Worm (Caenorhabditis elegans) whole organism, L3 larva: ENCODE data around the gene srh-264.

Experiments
- R02D3.7 ChIP-seq: fragments of 150-350 bp; optimal IDR thresholded peaks from 2 replicates; lab custom pipeline; 2014; ENCODE audit warnings: missing biosample characterization, missing genetic modification characterization
- ZK546.5 ChIP-seq: sonication (generic microtip); optimal IDR thresholded peaks from 2 replicates; lab custom pipeline; 2017; ENCODE audit warnings: missing biosample characterization, missing genetic modification characterization
- ama-1 ChIP-seq: fragments of 150-350 bp; optimal IDR thresholded peaks from 2 replicates; lab custom pipeline; 2018
- ceh-16 ChIP-seq: sonication (generic microtip); optimal IDR thresholded peaks from 2 replicates; lab custom pipeline; 2017; ENCODE audit warnings: missing biosample characterization, missing genetic modification characterization
- ceh-28 ChIP-seq: fragments of 150-350 bp; optimal IDR thresholded peaks from 2 replicates; lab custom pipeline; 2014; ENCODE audit warnings: missing biosample characterization, missing genetic modification reagents, missing genetic modification characterization
- ceh-82 ChIP-seq: fragments of 150-350 bp; optimal IDR thresholded peaks from 2 replicates; lab custom pipeline; 2014; ENCODE audit warnings: missing biosample characterization, missing genetic modification characterization
- ceh-9 ChIP-seq: sonication (generic microtip); optimal IDR thresholded peaks from 2 replicates; lab custom pipeline; 2018; ENCODE audit warnings: missing biosample characterization, missing genetic modification characterization
- egl-27 ChIP-seq: sonication (generic microtip); optimal IDR thresholded peaks from 4 replicates; lab custom pipeline; 2017; ENCODE audit warnings: missing biosample characterization, missing genetic modification reagents, missing genetic modification characterization
- egl-5 ChIP-seq: fragments of 150-350 bp; optimal IDR thresholded peaks from 2 replicates; lab custom pipeline; 2017; ENCODE audit warnings: missing biosample characterization, missing genetic modification reagents, missing genetic modification characterization, inconsistent platforms
- elt-1 ChIP-seq: fragments of 150-350 bp; optimal IDR thresholded peaks from 2 replicates; lab custom pipeline; 2014; ENCODE audit warnings: missing biosample characterization, missing genetic modification characterization
- elt-2 ChIP-seq: sonication (generic microtip); optimal IDR thresholded peaks from 2 replicates; lab custom pipeline; 2016; ENCODE audit warnings: missing genetic modification reagents, mild to moderate bottlenecking, missing genetic modification characterization, missing compliant biosample characterization
- elt-3 ChIP-seq, 3 experiments: fragments of 150-350 bp in 1 of 3; sonication (generic microtip) in 2 of 3; optimal IDR thresholded peaks; 2 replicates in 2 of 3; 4 replicates in 1 of 3; lab custom pipeline; 2014 to 2017; ENCODE audit warnings: missing biosample characterization in 3 of 3, missing genetic modification characterization in 3 of 3
- eor-1 ChIP-seq, 2 experiments: fragments of 150-350 bp; optimal IDR thresholded peaks; 2 replicates each; lab custom pipeline; 2014 to 2018; ENCODE audit warnings: missing biosample characterization in 2 of 2, missing genetic modification characterization in 2 of 2
- fkh-10 ChIP-seq: sonication (generic microtip); optimal IDR thresholded peaks from 2 replicates; lab custom pipeline; 2017; ENCODE audit warnings: missing biosample characterization, missing genetic modification reagents, missing genetic modification characterization
- fkh-2 ChIP-seq: fragments of 150-350 bp; optimal IDR thresholded peaks from 2 replicates; lab custom pipeline; 2014; ENCODE audit warnings: missing biosample characterization, missing genetic modification reagents, missing genetic modification characterization
- fos-1 ChIP-seq: fragments of 150-350 bp; optimal IDR thresholded peaks from 2 replicates; lab custom pipeline; 2014; ENCODE audit warnings: missing biosample characterization, missing genetic modification characterization
- hmg-11 ChIP-seq: sonication (generic microtip); optimal IDR thresholded peaks from 2 replicates; lab custom pipeline; 2016; ENCODE audit warnings: missing genetic modification characterization, missing compliant biosample characterization
- jun-1 ChIP-seq: fragments of 150-350 bp; optimal IDR thresholded peaks from 2 replicates; lab custom pipeline; 2014; ENCODE audit warnings: missing biosample characterization, missing genetic modification reagents, missing genetic modification characterization
- lin-15B ChIP-seq: fragments of 150-350 bp; optimal IDR thresholded peaks from 2 replicates; lab custom pipeline; 2014; ENCODE audit warnings: missing biosample characterization, missing genetic modification characterization
- lin-39 ChIP-seq: fragments of 150-350 bp; optimal IDR thresholded peaks from 2 replicates; lab custom pipeline; 2018; ENCODE audit warnings: missing biosample characterization, missing genetic modification reagents, missing genetic modification characterization
- lsy-12 ChIP-seq: sonication (generic microtip); optimal IDR thresholded peaks from 2 replicates; lab custom pipeline; 2016; ENCODE audit warnings: mild to moderate bottlenecking, missing genetic modification characterization, missing compliant biosample characterization
- mdl-1 ChIP-seq: fragments of 150-350 bp; optimal IDR thresholded peaks from 2 replicates; lab custom pipeline; 2014; ENCODE audit warnings: missing biosample characterization, missing genetic modification characterization
- mml-1 ChIP-seq: fragments of 150-350 bp; sonication (generic microtip); optimal IDR thresholded peaks from 3 replicates; lab custom pipeline; 2014; ENCODE audit warnings: missing biosample characterization, missing genetic modification characterization
- nfya-1 ChIP-seq: sonication (generic microtip); optimal IDR thresholded peaks from 2 replicates; lab custom pipeline; 2017; ENCODE audit warnings: missing genetic modification characterization, mild to moderate bottlenecking, missing compliant biosample characterization, antibody characterized with exemption, moderate library complexity; ENCODE audit not compliant: insufficient read depth
- nhr-11 ChIP-seq: fragments of 150-350 bp; optimal IDR thresholded peaks from 2 replicates; lab custom pipeline; 2014; ENCODE audit warnings: missing biosample characterization, missing genetic modification characterization
- nhr-12 ChIP-seq: fragments of 150-350 bp; optimal IDR thresholded peaks from 2 replicates; lab custom pipeline; 2014; ENCODE audit warnings: missing biosample characterization, missing genetic modification characterization
- nhr-23 ChIP-seq: fragments of 150-350 bp; optimal IDR thresholded peaks from 2 replicates; lab custom pipeline; 2014; ENCODE audit warnings: missing biosample characterization, missing genetic modification reagents, missing genetic modification characterization
- nhr-237 ChIP-seq: fragments of 150-350 bp; optimal IDR thresholded peaks from 2 replicates; lab custom pipeline; 2014; ENCODE audit warnings: missing biosample characterization, missing genetic modification characterization
- nhr-25 ChIP-seq: sonication (generic microtip); optimal IDR thresholded peaks from 2 replicates; lab custom pipeline; 2017; ENCODE audit warnings: missing biosample characterization, missing genetic modification characterization
- nhr-43 ChIP-seq: sonication (generic microtip); optimal IDR thresholded peaks from 2 replicates; lab custom pipeline; 2016; ENCODE audit warnings: mild to moderate bottlenecking, missing genetic modification characterization, missing compliant biosample characterization; ENCODE audit not compliant: poor library complexity, severe bottlenecking
- nhr-67 ChIP-seq: fragments of 150-350 bp; optimal IDR thresholded peaks from 2 replicates; lab custom pipeline; 2014; ENCODE audit warnings: missing biosample characterization, missing genetic modification characterization
- nhr-76 ChIP-seq: fragments of 150-350 bp; sonication (generic microtip); optimal IDR thresholded peaks from 5 replicates; lab custom pipeline; 2014; ENCODE audit warnings: missing biosample characterization, missing genetic modification characterization
- nhr-77 ChIP-seq: fragments of 150-350 bp; optimal IDR thresholded peaks from 2 replicates; lab custom pipeline; 2014; ENCODE audit warnings: missing biosample characterization, missing genetic modification characterization
- pha-4 ChIP-seq: fragments of 150-350 bp; optimal IDR thresholded peaks from 2 replicates; lab custom pipeline; 2014; ENCODE audit warnings: missing biosample characterization, missing genetic modification reagents, missing genetic modification characterization
- skn-1 ChIP-seq: fragments of 150-350 bp; optimal IDR thresholded peaks from 2 replicates; lab custom pipeline; 2014; ENCODE audit warnings: missing biosample characterization, missing genetic modification characterization
- tbx-2 ChIP-seq: sonication (generic microtip); optimal IDR thresholded peaks from 2 replicates; lab custom pipeline; 2016; ENCODE audit warnings: mild to moderate bottlenecking, missing genetic modification characterization, missing compliant biosample characterization
- unc-39 ChIP-seq: sonication (generic microtip); optimal IDR thresholded peaks from 4 replicates; lab custom pipeline; 2017; ENCODE audit warnings: missing biosample characterization, missing genetic modification characterization
- unc-62 ChIP-seq: fragments of 150-350 bp; sonication (generic microtip); optimal IDR thresholded peaks from 4 replicates; lab custom pipeline; 2014; ENCODE audit warnings: missing biosample characterization, missing genetic modification reagents, missing genetic modification characterization
- ztf-4 ChIP-seq: fragments of 150-350 bp; optimal IDR thresholded peaks from 2 replicates; lab custom pipeline; 2014; ENCODE audit warnings: missing biosample characterization, missing genetic modification characterization

The srh-264 gene

ce11 chrV:15417822-15418221 is 3.9 kb downstream of the srh-264 start, which contains the start of gene T06E6.10:
Gene T06E6.10, plus strand, starts transcription at chrV:15418122.
- no peak for TF ChIP-seq fos-1
- TF ChIP-seq nhr-12 (tag; lab: Kevin White, UChicago), result no peak
- no peak for TF ChIP-seq jun-1 (tag; lab: Kevin White, UChicago)

DNA sequence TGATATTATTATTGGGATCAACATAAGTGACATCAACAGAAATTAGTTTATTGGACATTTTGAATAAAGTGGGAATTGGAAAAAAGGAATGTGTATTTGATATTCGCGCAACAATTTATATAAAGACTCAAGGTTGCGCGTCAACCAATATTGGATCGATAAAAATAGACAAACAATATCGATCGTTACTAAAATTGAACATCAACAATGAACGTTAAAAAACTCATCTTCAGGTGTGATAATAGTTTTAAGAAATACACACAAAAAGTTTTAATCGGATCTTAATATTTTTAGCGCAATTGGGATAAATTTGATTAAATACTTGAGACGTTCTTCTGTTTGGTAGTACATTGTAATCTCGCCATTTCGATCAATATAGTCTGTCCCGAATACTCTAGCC is 9.7 kb downstream of the srh-264 start, which contains the start of gene fbxa-104:
Gene fbxa-104 (minus strand): TSS at position 83 of the 400 bp plus-strand sequence.
- TF ChIP-seq mml-1 (tag; lab: Kevin White, UChicago), result no peak
- TF ChIP-seq nhr-77 (tag; lab: Kevin White, UChicago), result no peak
- TF ChIP-seq mdl-1, result no peak
- no peak for TF ChIP-seq nhr-12 (tag; lab: Kevin White, UChicago)
- TF ChIP-seq ZK546.5 (tag; lab: Kevin White, UChicago), result no peak
- no peak for TF ChIP-seq tbx-2 (tag; lab: Kevin White, UChicago)
- TF ChIP-seq ama-1, result no peak
- TF ChIP-seq nhr-43, result no peak
- TF ChIP-seq nhr-76 (tag; lab: Kevin White, UChicago), result no peak
- no peak for TF ChIP-seq ceh-16 (tag; lab: Kevin White, UChicago)
- no peak for TF ChIP-seq unc-62 (GFP tag; lab: Kevin White, UChicago)
- TF ChIP-seq nhr-237 (tag; lab: Kevin White, UChicago), result no peak
- no peak for TF ChIP-seq fkh-10 (GFP tag; lab: Kevin White, UChicago)
- no peak for TF ChIP-seq hmg-11
- no peak for TF ChIP-seq elt-1 (tag; lab: Kevin White, UChicago)
- TF ChIP-seq lsy-12 (tag; lab: Kevin White, UChicago), result no peak
- TF ChIP-seq nhr-67 (tag; lab: Kevin White, UChicago), result no peak
- TF ChIP-seq R02D3.7 (tag; lab: Kevin White, UChicago), result no peak
- TF ChIP-seq egl-5 (tag; lab: Kevin White, UChicago), result no peak
- TF ChIP-seq nhr-23 (tag; lab: Kevin White, UChicago), result no peak

DNA sequence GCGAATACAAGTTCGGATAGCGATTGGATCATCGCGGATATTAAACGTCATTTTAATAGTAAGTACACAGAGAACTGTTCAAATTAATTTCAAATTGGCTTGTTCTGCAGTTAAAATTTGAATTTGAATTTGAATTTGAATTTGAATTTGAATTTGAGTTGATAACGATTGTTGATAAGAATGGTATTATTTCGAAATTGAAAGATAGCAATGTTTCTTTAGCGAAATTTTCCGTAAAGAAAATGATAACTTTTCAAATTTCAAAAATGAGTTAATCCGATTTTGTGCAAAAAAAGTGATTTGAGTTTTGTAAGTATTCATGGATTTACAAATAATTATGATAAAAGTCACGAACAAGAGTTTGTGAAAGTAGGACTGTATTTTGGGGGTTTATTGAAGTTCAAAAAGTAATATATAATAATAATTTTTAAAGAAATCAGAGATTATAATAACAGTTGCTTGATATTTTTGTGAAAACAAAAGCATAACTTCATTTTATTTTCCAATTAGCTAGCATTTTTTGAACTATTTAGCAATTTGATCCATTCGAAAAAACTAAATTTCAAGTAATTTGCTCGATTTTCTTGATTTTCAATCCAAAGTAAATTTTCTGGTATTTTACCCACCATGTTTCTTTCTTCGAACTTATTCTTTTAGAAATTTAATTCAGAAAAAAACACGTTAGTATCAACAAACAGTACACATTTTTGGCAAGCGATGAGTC is 11.6 kb downstream of the srh-264 start, which contains the start of gene Y36E3A.2:
Gene Y36E3A.2 (plus strand): TSS at position 674 of the 724 bp plus-strand sequence.
- TF ChIP-seq nhr-237 (tag; lab: Kevin White, UChicago), result no peak
- no peak for TF ChIP-seq elt-1 (tag; lab: Kevin White, UChicago)
- no peak for TF ChIP-seq elt-3 (tag; optimal IDR thresholded peaks at IDR 0.05; lab: Kevin White, UChicago)
- peak; percentile 1 for TF ChIP-seq pha-4 (tag; lab: Kevin White, UChicago)
- no peak for TF ChIP-seq nhr-23 (tag; lab: Kevin White, UChicago)
- TF ChIP-seq ztf-4 (tag; lab: Kevin White, UChicago), result no peak
- no peak for TF ChIP-seq lin-39 (tag; lab: Kevin White, UChicago)
- TF ChIP-seq nfya-1, result no peak
- TF ChIP-seq nhr-12 (tag; lab: Kevin White, UChicago), result no peak
- TF ChIP-seq skn-1 (tag; lab: Kevin White, UChicago), result no peak
- TF ChIP-seq elt-2 (tag; lab: Kevin White, UChicago), result peak; percentile 70
- no peak for TF ChIP-seq eor-1 (tag; optimal IDR thresholded peaks at IDR 0.05; lab: Kevin White, UChicago)
- TF ChIP-seq fos-1, result no peak
- TF ChIP-seq, all 47 proteins: peak for 2

DNA sequence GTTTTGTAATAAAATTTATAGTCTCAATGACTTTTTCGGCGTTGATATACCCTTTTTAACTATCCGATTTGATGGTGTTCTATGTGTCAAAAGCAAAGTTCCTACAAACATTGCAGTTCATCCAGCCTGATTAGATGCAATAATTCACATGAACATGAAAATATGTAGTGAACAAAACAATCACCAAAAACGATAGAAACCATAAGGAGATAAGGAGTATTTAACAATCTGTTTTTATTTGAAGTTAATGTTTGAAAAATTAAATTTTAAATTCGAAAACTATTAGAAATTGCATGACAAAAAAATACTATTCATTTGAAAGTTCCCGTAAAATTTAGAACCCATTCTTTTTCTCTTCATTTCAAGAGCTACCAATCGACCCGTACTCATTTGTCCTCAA is 13.0 kb downstream of the srh-264 start, which contains the start of gene fbxa-209:
Gene fbxa-209 (minus strand): TSS at position 101 of the 400 bp plus-strand sequence.
- no peak for TF ChIP-seq skn-1 (tag; lab: Kevin White, UChicago)
- TF ChIP-seq ceh-16 (tag; lab: Kevin White, UChicago), result no peak
- TF ChIP-seq ztf-4 (tag; lab: Kevin White, UChicago), result no peak
- no peak for TF ChIP-seq egl-27 (tag; lab: Kevin White, UChicago)
- no peak for TF ChIP-seq nhr-25 (tag; lab: Kevin White, UChicago)
- no peak for TF ChIP-seq fos-1
- TF ChIP-seq lsy-12 (tag; lab: Kevin White, UChicago), result no peak
- no peak for TF ChIP-seq fkh-2 (tag; lab: Kevin White, UChicago)
- no peak for TF ChIP-seq lin-15B (tag; lab: Kevin White, UChicago)
- TF ChIP-seq nfya-1, result no peak
- TF ChIP-seq ceh-82, result no peak
- TF ChIP-seq ceh-9 (tag; lab: Kevin White, UChicago), result no peak
- no peak for TF ChIP-seq nhr-237 (tag; lab: Kevin White, UChicago)
- TF ChIP-seq jun-1 (tag; lab: Kevin White, UChicago), result no peak
- TF ChIP-seq elt-3 (tag; optimal IDR thresholded peaks at IDR 0.05; lab: Kevin White, UChicago), result no peak
- TF ChIP-seq unc-39 (tag; lab: Kevin White, UChicago), result no peak
- no peak for TF ChIP-seq hmg-11
- TF ChIP-seq nhr-11 (tag; lab: Kevin White, UChicago), result no peak
- no peak for TF ChIP-seq elt-2 (tag; lab: Kevin White, UChicago)
- TF ChIP-seq ceh-28 (tag; lab: Kevin White, UChicago), result no peak
